Worm (Caenorhabditis elegans) whole organism, L1 larva: ENCODE measurements around the gene fbxc-21.

Source experiments
- aly-2 ChIP-seq: fragments of 150-350 bp; optimal IDR thresholded peaks from 2 replicates; lab custom pipeline; 2014; ENCODE audit warnings: missing biosample characterization, missing genetic modification characterization
- ama-1 ChIP-seq: fragments of 150-350 bp; optimal IDR thresholded peaks from 2 replicates; lab custom pipeline; 2014
- dpl-1 ChIP-seq, 3 experiments: fragments of 150-350 bp in 2 of 3; sonication (generic microtip) in 1 of 3; optimal IDR thresholded peaks; 2 replicates each; lab custom pipeline; 2014 to 2017; ENCODE audit warnings: missing biosample characterization in 3 of 3, missing genetic modification characterization in 3 of 3, missing genetic modification reagents in 3 of 3
- dsc-1 ChIP-seq: sonication (generic microtip); optimal IDR thresholded peaks from 2 replicates; lab custom pipeline; 2016; ENCODE audit warnings: mild to moderate bottlenecking, missing genetic modification characterization, missing compliant biosample characterization
- egl-27 ChIP-seq, 2 experiments: fragments of 150-350 bp in 1 of 2; sonication (generic microtip); optimal IDR thresholded peaks; 3 replicates each; lab custom pipeline; 2017 to 2018; ENCODE audit warnings: missing biosample characterization in 2 of 2, missing genetic modification characterization in 2 of 2, missing genetic modification reagents in 2 of 2
- fos-1 ChIP-seq: fragments of 150-350 bp; optimal IDR thresholded peaks from 2 replicates; lab custom pipeline; 2014; ENCODE audit warnings: missing biosample characterization, missing genetic modification characterization
- lin-14 ChIP-seq: fragments of 200-800 bp; sonication (Bioruptor generic); optimal IDR thresholded peaks from 2 replicates; lab custom pipeline; 2018; ENCODE audit warnings: mild to moderate bottlenecking, missing genetic modification characterization, moderate library complexity, missing compliant biosample characterization
- lin-39 ChIP-seq: fragments of 150-350 bp; optimal IDR thresholded peaks from 2 replicates; lab custom pipeline; 2014; ENCODE audit warnings: missing biosample characterization, missing genetic modification reagents, missing genetic modification characterization
- lsy-2 ChIP-seq, 2 experiments: fragments of 150-350 bp; optimal IDR thresholded peaks; 2 replicates each; lab custom pipeline; 2014; ENCODE audit warnings: missing biosample characterization in 2 of 2, missing genetic modification characterization in 2 of 2
- nhr-237 ChIP-seq: fragments of 150-350 bp; optimal IDR thresholded peaks from 2 replicates; lab custom pipeline; 2014; ENCODE audit warnings: missing biosample characterization, missing genetic modification characterization
- pax-3 ChIP-seq: fragments of 200-800 bp; sonication (Bioruptor generic); optimal IDR thresholded peaks from 2 replicates; lab custom pipeline; 2018; ENCODE audit warnings: mild to moderate bottlenecking, missing genetic modification characterization, moderate library complexity, missing compliant biosample characterization
- unc-62 ChIP-seq: fragments of 150-350 bp; optimal IDR thresholded peaks from 2 replicates; lab custom pipeline; 2014; ENCODE audit warnings: missing biosample characterization, missing genetic modification reagents, missing genetic modification characterization
- unc-86 ChIP-seq: sonication (generic microtip); optimal IDR thresholded peaks from 2 replicates; lab custom pipeline; 2016; ENCODE audit warnings: missing genetic modification characterization, missing compliant biosample characterization

DNA sequence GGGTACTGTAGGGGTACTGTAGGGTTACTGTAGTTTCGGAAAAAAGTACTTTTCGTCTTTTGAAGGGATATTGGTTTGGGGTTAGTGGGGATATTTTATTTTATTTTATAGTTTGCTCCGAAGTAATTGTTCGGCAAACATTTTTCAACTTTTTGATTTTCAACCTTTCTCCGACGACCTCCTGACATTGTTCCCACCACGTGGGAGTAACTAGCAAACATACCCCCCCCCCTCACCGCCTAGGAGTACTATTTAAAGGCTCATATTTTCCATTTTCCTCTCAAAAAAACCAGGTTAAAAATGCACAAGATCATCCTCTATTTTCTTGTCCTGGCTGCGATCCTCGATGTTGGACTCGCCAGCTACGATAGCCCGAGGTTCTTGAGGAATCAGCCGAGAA is 26.7 kb downstream of the fbxc-21 start, which contains the start of gene srlf-29:
- TF ChIP-seq pax-3 (tag; lab: Kevin White, UChicago) = no peak
- no peak for TF ChIP-seq egl-27 (tag; optimal IDR thresholded peaks at IDR 0.05; lab: Kevin White, UChicago)
- no peak for TF ChIP-seq unc-62 (GFP tag; lab: Kevin White, UChicago)
- no peak for TF ChIP-seq fos-1 (tag; lab: Kevin White, UChicago)
- TF ChIP-seq aly-2 (tag; lab: Kevin White, UChicago) = no peak
- TF ChIP-seq ama-1 (lab: Kevin White, UChicago) = no peak
- no peak for TF ChIP-seq lin-39 (tag; lab: Kevin White, UChicago)
- no peak for TF ChIP-seq lsy-2 (tag; optimal IDR thresholded peaks at IDR 0.05; lab: Kevin White, UChicago)
- TF ChIP-seq dsc-1 = no peak
- no peak for TF ChIP-seq dpl-1 (GFP tag; optimal IDR thresholded peaks at IDR 0.05; lab: Kevin White, UChicago)
- no peak for TF ChIP-seq lin-14 (GFP tag; lab: Kevin White, UChicago)
- TF ChIP-seq unc-86 (tag; lab: Kevin White, UChicago) = no peak
- no peak for TF ChIP-seq nhr-237 (tag; lab: Kevin White, UChicago)
